Fruit fly (Drosophila melanogaster): ENCODE data around the gene Wdr81.
A peak's percentile ranks its signal among the peaks of the same experiment; 100 is the strongest.

The Wdr81 gene

DNA sequence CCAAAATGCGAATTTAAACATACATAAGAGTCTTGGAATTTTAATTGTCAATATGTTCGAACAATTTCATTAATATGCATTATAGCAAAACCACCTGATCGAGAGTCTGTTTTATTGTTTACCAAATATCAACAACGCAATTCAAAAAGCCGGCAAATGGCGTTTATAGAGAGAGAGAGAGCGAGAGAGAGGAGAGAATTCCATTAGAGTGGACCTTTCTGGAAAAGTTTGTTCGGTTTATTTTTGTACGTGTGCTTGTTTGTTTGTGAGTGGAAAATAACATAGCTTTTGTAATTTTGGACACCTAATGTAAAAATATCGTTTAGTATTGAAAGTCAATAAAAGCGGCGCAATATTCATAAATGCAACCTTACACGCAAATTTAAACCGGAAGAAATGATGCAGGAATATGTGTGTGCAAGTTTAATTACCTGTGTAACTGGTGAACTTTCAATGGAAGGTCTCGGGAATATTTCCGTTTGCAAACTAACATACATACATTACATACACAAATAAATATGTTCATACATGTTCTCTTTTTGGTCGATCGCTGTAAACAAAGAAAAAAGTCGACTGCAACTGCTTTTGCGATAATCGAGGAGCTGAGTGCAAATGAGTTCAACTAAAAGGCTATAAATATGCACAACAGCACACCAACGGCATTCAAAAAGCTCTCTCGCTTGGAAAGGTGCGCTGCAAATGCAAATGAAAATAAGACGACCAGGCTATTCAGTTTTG lies 24.0 kb upstream of the Wdr81 start, which contains the start of gene CG6785 (continued):
- TF ChIP-seq Jarid2 (GFP tag; optimal IDR thresholded peaks at IDR 0.05) (peak; percentile 51), CG8765 (GFP tag; IDR thresholded peaks at IDR 0.05) (no peak), Spps (tag; optimal IDR thresholded peaks at IDR 0.05) (peak; percentile 73), Side (GFP tag; optimal IDR thresholded peaks at IDR 0.05) (peak; percentile 72), Camta (GFP tag; optimal IDR thresholded peaks at IDR 0.05) (peak; percentile 90), CG1832 (GFP tag; optimal IDR thresholded peaks at IDR 0.05) (no peak), CG12236 (GFP tag; optimal IDR thresholded peaks at IDR 0.05) (peak; percentile 94), CG7963 (GFP tag; IDR thresholded peaks at IDR 0.05; ENCODE audit: partially characterized antibody) (no peak), gsb (GFP tag; IDR thresholded peaks at IDR 0.05) (no peak), gsb-n (tag; optimal IDR thresholded peaks at IDR 0.05) (peak; percentile 88), twi (tag; optimal IDR thresholded peaks at IDR 0.05) (peak; percentile 33), CG16779 (GFP tag; IDR thresholded peaks at IDR 0.05) (0 out of 2 replicates have a peak, but pooled peaks have one; percentile 19), tup (GFP tag; optimal IDR thresholded peaks at IDR 0.05) (peak; percentile 66), CG10462 (GFP tag; optimal IDR thresholded peaks at IDR 0.05) (peak; percentile 70), YL-1 (GFP tag; optimal IDR thresholded peaks at IDR 0.05) (peak; percentile 92), CG6175 (GFP tag; IDR thresholded peaks at IDR 0.05) (no peak), maf-S (GFP tag; optimal IDR thresholded peaks at IDR 0.05) (peak; percentile 66), Taf1 (GFP tag; IDR thresholded peaks at IDR 0.05) (no peak), repo (GFP tag; optimal IDR thresholded peaks at IDR 0.05) (peak; percentile 81), sd (tag; optimal IDR thresholded peaks at IDR 0.05) (peak; percentile 97), CG8359 (GFP tag; optimal IDR thresholded peaks at IDR 0.05; ENCODE audit: borderline replicate concordance) (peak; percentile 57), CG15269 (tag; optimal IDR thresholded peaks at IDR 0.05) (peak; percentile 79), ac (GFP tag; optimal IDR thresholded peaks at IDR 0.05) (peak; percentile 78), GATAe (GFP tag; conservative IDR thresholded peaks at IDR 0.05) (no peak), ranshi (GFP tag; IDR thresholded peaks at IDR 0.05) (peak; percentile 67; the same call in 1 of the 2 replicates), gcm2 (GFP tag; optimal IDR thresholded peaks at IDR 0.05) (peak; percentile 77), bsh (GFP tag; optimal IDR thresholded peaks at IDR 0.05) (peak; percentile 73 to 89), CG34422 (GFP tag; IDR thresholded peaks at IDR 0.05) (peak; percentile 50; the same call in 1 of the 3 replicates), Ptx1 (GFP tag; IDR thresholded peaks at IDR 0.05) (no peak), croc (GFP tag; conservative IDR thresholded peaks at IDR 0.05) (no peak), CG3407 (GFP tag; optimal IDR thresholded peaks at IDR 0.05) (peak; percentile 93), sens (GFP tag) (peak; percentile 99), zfh2 (GFP tag; optimal IDR thresholded peaks at IDR 0.05) (no peak), CG11456 (GFP tag; IDR thresholded peaks at IDR 0.05) (peak; percentile 65; the same call in 2 of the 3 replicates), ems (GFP tag; optimal IDR thresholded peaks at IDR 0.05) (peak; percentile 73), CG14965 (GFP tag; optimal IDR thresholded peaks at IDR 0.05; ENCODE audit: borderline replicate concordance) (peak; percentile 78), Lhr (GFP tag; optimal IDR thresholded peaks at IDR 0.05) (peak; percentile 78), ind (GFP tag; optimal IDR thresholded peaks at IDR 0.05) (peak; percentile 2), CG3163 (GFP tag; optimal IDR thresholded peaks at IDR 0.05) (peak; percentile 72), Ada2b (GFP tag; IDR thresholded peaks at IDR 0.05) (no peak), nerfin-2 (GFP tag; IDR thresholded peaks at IDR 0.05; ENCODE audit: partially characterized antibody) (no peak), mam (GFP tag; optimal IDR thresholded peaks at IDR 0.05) (peak; percentile 37), CG6813 (GFP tag; optimal IDR thresholded peaks at IDR 0.05) (peak; percentile 96), danr (GFP tag; IDR thresholded peaks at IDR 0.05) (no peak), CG4854 (GFP tag; optimal IDR thresholded peaks at IDR 0.05) (peak; percentile 83), pnt (GFP tag; optimal IDR thresholded peaks at IDR 0.05) (peak; percentile 74), CG13123 (GFP tag; optimal IDR thresholded peaks at IDR 0.05) (peak; percentile 84), scrt (GFP tag; optimal IDR thresholded peaks at IDR 0.05) (peak; percentile 74), NK7.1 (GFP tag; optimal IDR thresholded peaks at IDR 0.05) (peak; percentile 84)
